Worm (Caenorhabditis elegans) whole organism, L3 larva: ENCODE measurements around the gene Y65A5A.1.

Source experiments
- R02D3.7 ChIP-seq: fragments of 150-350 bp; optimal IDR thresholded peaks from 2 replicates; lab custom pipeline; 2014; ENCODE audit warnings: missing biosample characterization, missing genetic modification characterization
- ZK546.5 ChIP-seq: sonication (generic microtip); optimal IDR thresholded peaks from 2 replicates; lab custom pipeline; 2017; ENCODE audit warnings: missing biosample characterization, missing genetic modification characterization
- ama-1 ChIP-seq: fragments of 150-350 bp; optimal IDR thresholded peaks from 2 replicates; lab custom pipeline; 2018
- ceh-16 ChIP-seq: sonication (generic microtip); optimal IDR thresholded peaks from 2 replicates; lab custom pipeline; 2017; ENCODE audit warnings: missing biosample characterization, missing genetic modification characterization
- ceh-82 ChIP-seq: fragments of 150-350 bp; optimal IDR thresholded peaks from 2 replicates; lab custom pipeline; 2014; ENCODE audit warnings: missing biosample characterization, missing genetic modification characterization
- egl-27 ChIP-seq: sonication (generic microtip); optimal IDR thresholded peaks from 4 replicates; lab custom pipeline; 2017; ENCODE audit warnings: missing biosample characterization, missing genetic modification reagents, missing genetic modification characterization
- egl-5 ChIP-seq: fragments of 150-350 bp; optimal IDR thresholded peaks from 2 replicates; lab custom pipeline; 2017; ENCODE audit warnings: missing biosample characterization, missing genetic modification reagents, missing genetic modification characterization, inconsistent platforms
- elt-1 ChIP-seq: fragments of 150-350 bp; optimal IDR thresholded peaks from 2 replicates; lab custom pipeline; 2014; ENCODE audit warnings: missing biosample characterization, missing genetic modification characterization
- elt-2 ChIP-seq: sonication (generic microtip); optimal IDR thresholded peaks from 2 replicates; lab custom pipeline; 2016; ENCODE audit warnings: missing genetic modification reagents, mild to moderate bottlenecking, missing genetic modification characterization, missing compliant biosample characterization
- elt-3 ChIP-seq, 3 experiments: fragments of 150-350 bp in 1 of 3; sonication (generic microtip) in 2 of 3; optimal IDR thresholded peaks; 2 replicates in 2 of 3; 4 replicates in 1 of 3; lab custom pipeline; 2014 to 2017; ENCODE audit warnings: missing biosample characterization in 3 of 3, missing genetic modification characterization in 3 of 3
- eor-1 ChIP-seq, 2 experiments: fragments of 150-350 bp; optimal IDR thresholded peaks; 2 replicates each; lab custom pipeline; 2014 to 2018; ENCODE audit warnings: missing biosample characterization in 2 of 2, missing genetic modification characterization in 2 of 2
- fkh-10 ChIP-seq: sonication (generic microtip); optimal IDR thresholded peaks from 2 replicates; lab custom pipeline; 2017; ENCODE audit warnings: missing biosample characterization, missing genetic modification reagents, missing genetic modification characterization
- fos-1 ChIP-seq: fragments of 150-350 bp; optimal IDR thresholded peaks from 2 replicates; lab custom pipeline; 2014; ENCODE audit warnings: missing biosample characterization, missing genetic modification characterization
- hmg-11 ChIP-seq: sonication (generic microtip); optimal IDR thresholded peaks from 2 replicates; lab custom pipeline; 2016; ENCODE audit warnings: missing genetic modification characterization, missing compliant biosample characterization
- jun-1 ChIP-seq: fragments of 150-350 bp; optimal IDR thresholded peaks from 2 replicates; lab custom pipeline; 2014; ENCODE audit warnings: missing biosample characterization, missing genetic modification reagents, missing genetic modification characterization
- lin-15B ChIP-seq: fragments of 150-350 bp; optimal IDR thresholded peaks from 2 replicates; lab custom pipeline; 2014; ENCODE audit warnings: missing biosample characterization, missing genetic modification characterization
- lin-39 ChIP-seq: fragments of 150-350 bp; optimal IDR thresholded peaks from 2 replicates; lab custom pipeline; 2018; ENCODE audit warnings: missing biosample characterization, missing genetic modification reagents, missing genetic modification characterization
- lsy-12 ChIP-seq: sonication (generic microtip); optimal IDR thresholded peaks from 2 replicates; lab custom pipeline; 2016; ENCODE audit warnings: mild to moderate bottlenecking, missing genetic modification characterization, missing compliant biosample characterization
- mdl-1 ChIP-seq: fragments of 150-350 bp; optimal IDR thresholded peaks from 2 replicates; lab custom pipeline; 2014; ENCODE audit warnings: missing biosample characterization, missing genetic modification characterization
- mml-1 ChIP-seq: fragments of 150-350 bp; sonication (generic microtip); optimal IDR thresholded peaks from 3 replicates; lab custom pipeline; 2014; ENCODE audit warnings: missing biosample characterization, missing genetic modification characterization
- nfya-1 ChIP-seq: sonication (generic microtip); optimal IDR thresholded peaks from 2 replicates; lab custom pipeline; 2017; ENCODE audit warnings: missing genetic modification characterization, mild to moderate bottlenecking, missing compliant biosample characterization, antibody characterized with exemption, moderate library complexity; ENCODE audit not compliant: insufficient read depth
- nhr-11 ChIP-seq: fragments of 150-350 bp; optimal IDR thresholded peaks from 2 replicates; lab custom pipeline; 2014; ENCODE audit warnings: missing biosample characterization, missing genetic modification characterization
- nhr-23 ChIP-seq: fragments of 150-350 bp; optimal IDR thresholded peaks from 2 replicates; lab custom pipeline; 2014; ENCODE audit warnings: missing biosample characterization, missing genetic modification reagents, missing genetic modification characterization
- nhr-237 ChIP-seq: fragments of 150-350 bp; optimal IDR thresholded peaks from 2 replicates; lab custom pipeline; 2014; ENCODE audit warnings: missing biosample characterization, missing genetic modification characterization
- nhr-25 ChIP-seq: sonication (generic microtip); optimal IDR thresholded peaks from 2 replicates; lab custom pipeline; 2017; ENCODE audit warnings: missing biosample characterization, missing genetic modification characterization
- nhr-43 ChIP-seq: sonication (generic microtip); optimal IDR thresholded peaks from 2 replicates; lab custom pipeline; 2016; ENCODE audit warnings: mild to moderate bottlenecking, missing genetic modification characterization, missing compliant biosample characterization; ENCODE audit not compliant: poor library complexity, severe bottlenecking
- nhr-76 ChIP-seq: fragments of 150-350 bp; sonication (generic microtip); optimal IDR thresholded peaks from 5 replicates; lab custom pipeline; 2014; ENCODE audit warnings: missing biosample characterization, missing genetic modification characterization
- nhr-77 ChIP-seq: fragments of 150-350 bp; optimal IDR thresholded peaks from 2 replicates; lab custom pipeline; 2014; ENCODE audit warnings: missing biosample characterization, missing genetic modification characterization
- pqm-1 ChIP-seq: fragments of 150-350 bp; optimal IDR thresholded peaks from 2 replicates; lab custom pipeline; 2017; ENCODE audit warnings: missing biosample characterization, missing genetic modification characterization, inconsistent platforms
- sea-2 ChIP-seq: fragments of 150-350 bp; sonication (generic microtip); optimal IDR thresholded peaks from 4 replicates; lab custom pipeline; 2014; ENCODE audit warnings: missing biosample characterization, missing genetic modification reagents, missing genetic modification characterization
- tbx-2 ChIP-seq: sonication (generic microtip); optimal IDR thresholded peaks from 2 replicates; lab custom pipeline; 2016; ENCODE audit warnings: mild to moderate bottlenecking, missing genetic modification characterization, missing compliant biosample characterization
- unc-62 ChIP-seq: fragments of 150-350 bp; sonication (generic microtip); optimal IDR thresholded peaks from 4 replicates; lab custom pipeline; 2014; ENCODE audit warnings: missing biosample characterization, missing genetic modification reagents, missing genetic modification characterization
- zag-1 ChIP-seq: fragments of 150-350 bp; optimal IDR thresholded peaks from 2 replicates; lab custom pipeline; 2014; ENCODE audit warnings: missing biosample characterization, missing genetic modification characterization
- ztf-11 ChIP-seq: fragments of 150-350 bp; optimal IDR thresholded peaks from 2 replicates; lab custom pipeline; 2014; ENCODE audit warnings: missing biosample characterization, missing genetic modification characterization
- ztf-4 ChIP-seq: fragments of 150-350 bp; optimal IDR thresholded peaks from 2 replicates; lab custom pipeline; 2014; ENCODE audit warnings: missing biosample characterization, missing genetic modification characterization

Y65A5A.1 gene

DNA sequence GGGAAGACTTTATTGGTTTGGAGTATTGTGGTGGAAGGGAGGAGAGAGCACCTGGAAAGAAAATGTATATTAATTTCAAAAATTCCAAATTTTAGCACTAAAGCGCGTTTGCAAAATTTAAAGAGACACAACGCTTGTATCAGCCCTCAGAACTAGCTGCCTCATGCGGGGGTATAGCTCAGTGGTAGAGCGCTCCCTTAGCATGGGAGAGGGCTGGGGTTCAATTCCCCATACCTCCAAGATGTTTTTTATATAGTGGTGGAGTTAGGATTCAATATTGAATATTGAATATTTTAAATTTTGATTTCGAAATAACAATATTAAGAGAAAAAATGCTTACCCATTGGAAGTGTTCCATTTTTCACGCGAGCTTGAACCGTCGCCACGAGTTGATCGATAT lies 609 bp downstream of the Y65A5A.1 start:
- TF ChIP-seq ceh-82 (tag; lab: Kevin White, UChicago) (no peak), nhr-76 (tag; lab: Kevin White, UChicago) (no peak), elt-2 (tag; lab: Kevin White, UChicago) (peak; percentile 10), nhr-77 (tag; lab: Kevin White, UChicago) (no peak), nhr-237 (tag; lab: Kevin White, UChicago) (no peak), lin-39 (peak; percentile 6), unc-62 (GFP tag; lab: Kevin White, UChicago) (no peak), zag-1 (no peak), lsy-12 (tag; lab: Kevin White, UChicago) (peak; percentile 44), nhr-43 (tag; lab: Kevin White, UChicago) (peak; percentile 72), hmg-11 (peak; percentile 74), ZK546.5 (tag; lab: Kevin White, UChicago) (no peak), sea-2 (GFP tag; lab: Kevin White, UChicago) (no peak), mml-1 (tag; lab: Kevin White, UChicago) (no peak), nfya-1 (peak; percentile 45), fos-1 (tag; lab: Kevin White, UChicago) (no peak), ama-1 (lab: Kevin White, UChicago) (no peak), tbx-2 (no peak), mdl-1 (tag; lab: Kevin White, UChicago) (no peak), fkh-10 (GFP tag; lab: Kevin White, UChicago) (no peak), nhr-11 (no peak)

DNA sequence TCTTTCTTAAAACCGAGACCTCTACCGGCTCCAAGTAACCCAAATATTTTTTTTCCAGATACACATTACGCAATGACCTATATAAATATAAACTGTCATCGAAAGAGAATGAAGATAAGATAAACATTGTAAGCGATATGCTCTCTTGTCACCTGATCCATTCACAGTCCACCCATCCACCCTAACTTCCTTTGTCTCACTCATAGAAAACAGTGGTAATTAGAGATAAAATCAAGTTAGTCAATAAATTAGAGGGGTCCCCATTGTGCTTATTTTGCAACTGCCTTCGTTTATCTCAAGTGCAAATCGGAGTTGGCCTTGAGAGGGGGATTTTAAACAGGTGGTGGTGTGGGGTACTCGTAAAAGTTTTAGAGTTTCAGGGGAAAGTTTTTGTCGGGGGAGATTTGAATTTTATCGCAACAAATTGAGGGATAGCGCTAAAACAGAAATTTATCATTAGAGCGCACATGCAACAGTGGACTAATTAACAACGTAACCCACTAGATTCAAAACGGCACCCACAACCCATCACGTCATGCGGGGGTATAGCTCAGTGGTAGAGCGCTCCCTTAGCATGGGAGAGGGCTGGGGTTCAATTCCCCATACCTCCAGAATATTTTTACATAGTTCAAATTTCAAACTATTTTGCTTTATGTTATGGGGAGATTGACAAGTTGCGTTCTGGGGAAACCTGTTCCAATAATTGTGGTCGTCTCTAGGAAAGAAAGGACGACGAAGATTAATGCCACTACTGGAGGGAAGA lies 1.6 kb downstream of the Y65A5A.1 start:
- TF ChIP-seq nhr-25 (tag; lab: Kevin White, UChicago) (peak; percentile 42), tbx-2 (peak; percentile 21), nhr-43 (tag; lab: Kevin White, UChicago) (peak; percentile 64), nfya-1 (peak; percentile 22), lin-39 (peak; percentile 32), hmg-11 (peak; percentile 1), ztf-4 (tag; lab: Kevin White, UChicago) (no peak), nhr-23 (tag; lab: Kevin White, UChicago) (peak; percentile 4), elt-2 (tag; lab: Kevin White, UChicago) (no peak), jun-1 (tag; lab: Kevin White, UChicago) (no peak), lsy-12 (tag; lab: Kevin White, UChicago) (peak; percentile 20), lin-15B (tag; lab: Kevin White, UChicago) (peak; percentile 42), R02D3.7 (tag; lab: Kevin White, UChicago) (no peak), elt-3 (tag; optimal IDR thresholded peaks at IDR 0.05; lab: Kevin White, UChicago) (peak in 1 of 3 experiments; percentile 50)

DNA sequence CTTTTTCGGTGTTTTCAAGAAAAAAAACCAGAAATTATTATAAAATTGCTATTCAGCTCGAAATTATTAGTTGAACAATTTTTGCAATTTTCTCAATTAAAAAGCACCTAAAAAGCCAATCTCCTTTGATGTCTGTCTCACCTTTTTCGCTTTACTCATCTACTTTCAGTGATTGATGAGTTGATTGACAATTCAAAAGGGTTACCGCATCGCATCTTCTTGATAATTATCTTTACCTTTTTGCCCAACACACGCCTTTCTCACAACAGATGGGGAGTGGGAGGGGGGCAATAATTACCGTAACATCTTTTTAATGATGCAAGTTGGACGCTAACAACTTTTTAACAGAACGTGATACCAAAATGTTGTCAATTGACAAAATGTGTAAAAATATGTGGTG lies 3.0 kb downstream of the Y65A5A.1 start:
- TF ChIP-seq nhr-25 (tag; lab: Kevin White, UChicago) (peak; percentile 44), eor-1 (tag; optimal IDR thresholded peaks at IDR 0.05; lab: Kevin White, UChicago) (no peak), unc-62 (GFP tag; lab: Kevin White, UChicago) (peak; percentile 1), fkh-10 (GFP tag; lab: Kevin White, UChicago) (no peak), egl-5 (tag; lab: Kevin White, UChicago) (no peak), ceh-16 (tag; lab: Kevin White, UChicago) (no peak), elt-3 (tag; optimal IDR thresholded peaks at IDR 0.05; lab: Kevin White, UChicago) (peak in 1 of 3 experiments; percentile 47), elt-1 (tag; lab: Kevin White, UChicago) (peak; percentile 68)

DNA sequence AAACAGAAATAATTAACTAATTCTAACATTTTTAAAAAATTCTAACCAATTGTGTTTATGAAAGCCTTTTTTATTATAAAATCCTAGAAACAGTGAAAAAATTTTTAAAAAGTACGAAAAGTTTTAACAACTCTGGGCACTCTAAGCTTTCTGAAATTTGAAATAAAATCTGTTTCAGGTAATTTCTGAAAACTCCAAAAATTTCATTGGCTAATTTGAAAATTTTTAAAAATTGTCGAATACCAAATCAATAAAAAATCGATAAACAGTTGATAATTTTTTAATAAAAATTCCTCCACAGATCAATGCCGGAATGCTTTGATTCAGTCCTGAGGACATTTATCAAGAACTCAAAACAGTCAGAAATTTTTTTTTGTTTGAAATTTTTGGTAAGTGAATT lies 6.0 kb downstream of the Y65A5A.1 start, which contains the start of gene Y65A5A.24:
TSS of gene Y65A5A.24 (plus strand) at position 301 of the 400 bp plus-strand sequence.
- TF ChIP-seq nhr-76 (tag; lab: Kevin White, UChicago) (no peak), nfya-1 (no peak), tbx-2 (no peak), nhr-237 (tag; lab: Kevin White, UChicago) (no peak), pqm-1 (tag; lab: Kevin White, UChicago) (no peak), sea-2 (GFP tag; lab: Kevin White, UChicago) (no peak), egl-27 (tag; lab: Kevin White, UChicago) (no peak), ztf-11 (tag; lab: Kevin White, UChicago) (no peak)
